Fruit fly (Drosophila melanogaster) whole organism, embryonic: ENCODE data around the gene Cngl.
A peak's percentile ranks its signal among the peaks of the same experiment; 100 is the strongest.

ENCODE experiments used
- B-H2 ChIP-seq: fragments of 200-800 bp; sonication (Bioruptor generic); optimal IDR thresholded peaks from 2 replicates; lab custom pipeline; 2018; ENCODE audit warnings: missing biosample characterization, mild to moderate bottlenecking, missing genetic modification characterization
- Bgb ChIP-seq: fragments of 200-800 bp; sonication (Bioruptor generic); IDR thresholded peaks from 2 replicates; pipeline ENCODE4 v1.3.6; 2022; ENCODE audit warnings: missing biosample characterization, missing genetic modification characterization; ENCODE audit not compliant: partially characterized antibody
- C15 ChIP-seq: fragments of 200-800 bp; sonication (Bioruptor generic); IDR thresholded peaks from 3 replicates; pipeline ENCODE4 v1.3.6; 2022; ENCODE audit warnings: missing biosample characterization, missing genetic modification characterization
- CG10209 ChIP-seq: fragments of 200-800 bp; sonication (Bioruptor generic); optimal IDR thresholded peaks from 3 replicates; lab custom pipeline; 2017; ENCODE audit warnings: missing biosample characterization, mild to moderate bottlenecking, missing genetic modification characterization, missing genetic modification reagents
- CG11504 ChIP-seq: fragments of 200-800 bp; sonication (Bioruptor generic); optimal IDR thresholded peaks from 3 replicates; lab custom pipeline; 2019; ENCODE audit warnings: missing biosample characterization, mild to moderate bottlenecking, missing genetic modification characterization, moderate library complexity
- CG12942 ChIP-seq: fragments of 200-800 bp; sonication (Bioruptor generic); optimal IDR thresholded peaks from 3 replicates; lab custom pipeline; 2016; ENCODE audit warnings: missing biosample characterization, missing genetic modification characterization
- CG13624 ChIP-seq: fragments of 200-800 bp; sonication (Bioruptor generic); optimal IDR thresholded peaks from 2 replicates; lab custom pipeline; 2016; ENCODE audit warnings: missing biosample characterization, missing genetic modification characterization
- CG14441 ChIP-seq: fragments of 200-800 bp; sonication (Bioruptor generic); IDR thresholded peaks from 2 replicates; pipeline ENCODE4 v1.3.6; 2022; ENCODE audit warnings: missing biosample characterization, missing genetic modification characterization
- CG15269 ChIP-seq: fragments of 200-800 bp; sonication (Bioruptor generic); optimal IDR thresholded peaks from 2 replicates; lab custom pipeline; 2018; ENCODE audit warnings: missing biosample characterization, mild to moderate bottlenecking, missing genetic modification characterization, moderate library complexity
- CG17186 ChIP-seq: fragments of 200-800 bp; sonication (Bioruptor generic); optimal IDR thresholded peaks from 3 replicates; lab custom pipeline; 2017; ENCODE audit warnings: missing biosample characterization, missing genetic modification reagents, missing genetic modification characterization
- CG2202 ChIP-seq: fragments of 200-800 bp; sonication (Bioruptor generic); optimal IDR thresholded peaks from 2 replicates; lab custom pipeline; 2018; ENCODE audit warnings: missing biosample characterization, mild to moderate bottlenecking, missing genetic modification characterization
- CG30403 ChIP-seq: fragments of 200-800 bp; sonication (Bioruptor generic); optimal IDR thresholded peaks from 3 replicates; lab custom pipeline; 2016; ENCODE audit warnings: missing biosample characterization, missing genetic modification characterization
- CG3065 ChIP-seq: fragments of 200-800 bp; sonication (Bioruptor generic); optimal IDR thresholded peaks from 2 replicates; lab custom pipeline; 2016; ENCODE audit warnings: missing biosample characterization, missing genetic modification characterization
- CG31388 ChIP-seq: fragments of 200-800 bp; sonication (Bioruptor generic); optimal IDR thresholded peaks from 2 replicates; lab custom pipeline; 2016; ENCODE audit warnings: missing biosample characterization, missing genetic modification characterization
- CG42726 ChIP-seq: fragments of 200-800 bp; sonication (Bioruptor generic); IDR thresholded peaks from 2 replicates; pipeline ENCODE4 v1.3.6; 2022; ENCODE audit warnings: missing biosample characterization, missing genetic modification characterization; ENCODE audit not compliant: partially characterized antibody
- CG43689 ChIP-seq: fragments of 200-800 bp; sonication (Bioruptor generic); IDR thresholded peaks from 2 replicates; pipeline ENCODE4 v1.3.6; 2022; ENCODE audit warnings: missing biosample characterization, missing genetic modification characterization
- CG6689 ChIP-seq: fragments of 200-800 bp; sonication (Bioruptor generic); IDR thresholded peaks from 2 replicates; pipeline ENCODE4 v1.3.6; 2022; ENCODE audit warnings: missing biosample characterization, missing genetic modification characterization
- CG6791 ChIP-seq: fragments of 200-800 bp; sonication (Bioruptor generic); IDR thresholded peaks from 3 replicates; pipeline ENCODE4 v1.3.6; 2022; ENCODE audit warnings: missing biosample characterization, missing genetic modification characterization; ENCODE audit not compliant: partially characterized antibody
- CG7271 ChIP-seq: fragments of 200-800 bp; sonication (Bioruptor generic); optimal IDR thresholded peaks from 2 replicates; lab custom pipeline; 2018; ENCODE audit warnings: missing biosample characterization, mild to moderate bottlenecking, missing genetic modification characterization, moderate library complexity
- CG9932 ChIP-seq: fragments of 200-800 bp; sonication (Bioruptor generic); IDR thresholded peaks from 2 replicates; pipeline ENCODE4 v1.3.6; 2022; ENCODE audit warnings: missing biosample characterization, missing genetic modification characterization
- CHES-1-like ChIP-seq: fragments of 200-800 bp; sonication (Bioruptor generic); optimal IDR thresholded peaks from 2 replicates; lab custom pipeline; 2016; ENCODE audit warnings: missing biosample characterization, missing genetic modification characterization
- Camta ChIP-seq: fragments of 200-800 bp; sonication (Bioruptor generic); optimal IDR thresholded peaks from 2 replicates; lab custom pipeline; 2016; ENCODE audit warnings: missing biosample characterization, missing genetic modification characterization
- Doc2 ChIP-seq: fragments of 200-800 bp; sonication (Bioruptor generic); IDR thresholded peaks from 2 replicates; pipeline ENCODE4 v1.3.6; 2022; ENCODE audit warnings: missing biosample characterization, missing genetic modification characterization
- HLH4C ChIP-seq: fragments of 200-800 bp; sonication (Bioruptor generic); IDR thresholded peaks from 3 replicates; pipeline ENCODE4 v1.3.6; 2022; ENCODE audit warnings: missing biosample characterization, missing genetic modification characterization; ENCODE audit not compliant: partially characterized antibody
- Hmx ChIP-seq: fragments of 200-800 bp; sonication (Bioruptor generic); optimal IDR thresholded peaks from 2 replicates; lab custom pipeline; 2016; ENCODE audit warnings: missing biosample characterization, missing genetic modification characterization
- Mes4 ChIP-seq: fragments of 200-800 bp; sonication (Bioruptor generic); optimal IDR thresholded peaks from 2 replicates; lab custom pipeline; 2016; ENCODE audit warnings: missing biosample characterization, missing genetic modification characterization
- NC2α ChIP-seq: fragments of 200-800 bp; sonication (Bioruptor generic); optimal IDR thresholded peaks from 2 replicates; lab custom pipeline; 2016; ENCODE audit warnings: missing biosample characterization, missing genetic modification characterization
- Optix ChIP-seq: fragments of 200-800 bp; sonication (Bioruptor generic); IDR thresholded peaks from 3 replicates; pipeline ENCODE4 v1.3.6; 2022; ENCODE audit warnings: missing biosample characterization, missing genetic modification characterization
- Spps ChIP-seq: fragments of 200-800 bp; sonication (Bioruptor generic); optimal IDR thresholded peaks from 2 replicates; lab custom pipeline; 2018; ENCODE audit warnings: missing biosample characterization, mild to moderate bottlenecking, missing genetic modification characterization
- Sry-δ ChIP-seq: fragments of 200-800 bp; sonication (Bioruptor generic); optimal IDR thresholded peaks from 2 replicates; lab custom pipeline; 2016; ENCODE audit warnings: missing biosample characterization, missing genetic modification characterization
- ara ChIP-seq: fragments of 200-800 bp; sonication (Bioruptor generic); IDR thresholded peaks from 2 replicates; pipeline ENCODE4 v1.3.6; 2022; ENCODE audit warnings: missing biosample characterization, missing genetic modification characterization
- bbx ChIP-seq: fragments of 200-800 bp; sonication (Bioruptor generic); IDR thresholded peaks from 2 replicates; pipeline ENCODE4 v1.3.6; 2022; ENCODE audit warnings: missing biosample characterization, missing genetic modification characterization; ENCODE audit not compliant: partially characterized antibody
- bcd ChIP-seq: fragments of 200-800 bp; sonication (Bioruptor generic); optimal IDR thresholded peaks from 2 replicates; lab custom pipeline; 2017; ENCODE audit warnings: missing biosample characterization, mild to moderate bottlenecking, missing genetic modification characterization
- btn ChIP-seq: fragments of 200-800 bp; sonication (Bioruptor generic); optimal IDR thresholded peaks from 2 replicates; lab custom pipeline; 2016; ENCODE audit warnings: missing biosample characterization, missing genetic modification characterization
- crp ChIP-seq, 2 experiments: fragments of 200-800 bp; sonication (Bioruptor generic); optimal IDR thresholded peaks; 2 replicates in 1 of 2; 3 replicates in 1 of 2; lab custom pipeline; 2017; ENCODE audit warnings: missing biosample characterization in 2 of 2, missing genetic modification characterization in 2 of 2, mild to moderate bottlenecking in 1 of 2, moderate library complexity in 1 of 2
- da ChIP-seq: fragments of 200-800 bp; sonication (Bioruptor generic); optimal IDR thresholded peaks from 2 replicates; lab custom pipeline; 2016; ENCODE audit warnings: missing biosample characterization, missing genetic modification characterization
- emc ChIP-seq: fragments of 200-800 bp; sonication (Bioruptor generic); optimal IDR thresholded peaks from 2 replicates; lab custom pipeline; 2016; ENCODE audit warnings: missing biosample characterization, missing genetic modification characterization
- esg ChIP-seq: fragments of 200-800 bp; sonication (Bioruptor generic); conservative IDR thresholded peaks from 2 replicates; pipeline ENCODE4 v1.3.6; 2022; ENCODE audit warnings: missing biosample characterization, missing genetic modification characterization
- fu2 ChIP-seq: fragments of 200-800 bp; sonication (Bioruptor generic); optimal IDR thresholded peaks from 2 replicates; lab custom pipeline; 2016; ENCODE audit warnings: missing biosample characterization, missing genetic modification characterization
- grn ChIP-seq: fragments of 200-800 bp; sonication (Bioruptor generic); optimal IDR thresholded peaks from 3 replicates; lab custom pipeline; 2017; ENCODE audit warnings: missing biosample characterization, missing genetic modification characterization
- ind ChIP-seq: fragments of 200-800 bp; sonication (Bioruptor generic); optimal IDR thresholded peaks from 3 replicates; lab custom pipeline; 2016; ENCODE audit warnings: missing biosample characterization, missing genetic modification characterization
- mam ChIP-seq: fragments of 200-800 bp; sonication (Bioruptor generic); optimal IDR thresholded peaks from 3 replicates; lab custom pipeline; 2016; ENCODE audit warnings: missing biosample characterization, missing genetic modification characterization
- mld ChIP-seq: fragments of 200-800 bp; sonication (Bioruptor generic); IDR thresholded peaks from 3 replicates; pipeline ENCODE4 v1.3.6; 2022; ENCODE audit warnings: missing biosample characterization, missing genetic modification characterization; ENCODE audit not compliant: partially characterized antibody
- nom ChIP-seq: fragments of 200-800 bp; sonication (Bioruptor generic); optimal IDR thresholded peaks from 2 replicates; lab custom pipeline; 2017; ENCODE audit warnings: missing biosample characterization, missing genetic modification characterization, mild to moderate bottlenecking, moderate library complexity, missing genetic modification reagents
- pnt ChIP-seq: fragments of 200-800 bp; sonication (Bioruptor generic); optimal IDR thresholded peaks from 3 replicates; lab custom pipeline; 2016; ENCODE audit warnings: missing biosample characterization, missing genetic modification characterization
- ro ChIP-seq: fragments of 200-800 bp; sonication (Bioruptor generic); IDR thresholded peaks from 2 replicates; pipeline ENCODE4 v1.3.6; 2022; ENCODE audit warnings: missing biosample characterization, missing genetic modification characterization
- schlank ChIP-seq: fragments of 200-800 bp; sonication (Bioruptor generic); optimal IDR thresholded peaks from 2 replicates; lab custom pipeline; 2018; ENCODE audit warnings: missing biosample characterization, mild to moderate bottlenecking, missing genetic modification characterization
- shn ChIP-seq: fragments of 200-800 bp; sonication (Bioruptor generic); optimal IDR thresholded peaks from 3 replicates; lab custom pipeline; 2016; ENCODE audit warnings: missing biosample characterization, missing genetic modification characterization
- sisA ChIP-seq: fragments of 200-800 bp; sonication (Bioruptor generic); IDR thresholded peaks from 2 replicates; pipeline ENCODE4 v1.3.6; 2022; ENCODE audit warnings: missing biosample characterization, missing genetic modification characterization
- tll ChIP-seq, 2 experiments: fragments of 200-800 bp in 1 of 2; fragments of >200 bp in 1 of 2; sonication (Bioruptor generic) in 1 of 2; optimal IDR thresholded peaks; 2 replicates each; lab custom pipeline; 2017 to 2019; ENCODE audit warnings: missing biosample characterization in 2 of 2, missing genetic modification characterization in 2 of 2, mild to moderate bottlenecking in 1 of 2, moderate library complexity in 1 of 2
- zf30C ChIP-seq: fragments of 200-800 bp; sonication (Bioruptor generic); optimal IDR thresholded peaks from 3 replicates; lab custom pipeline; 2018; ENCODE audit warnings: missing biosample characterization, mild to moderate bottlenecking, missing genetic modification characterization

Gene Cngl

dm6 chrX:15482236-15482660 is 41.2 kb upstream of the Cngl start, which contains the start of gene CG6340 (continued):
- peak; percentile 84 for TF ChIP-seq CG6791 (GFP tag; lab: Robert Waterston, UW)
- no peak for TF ChIP-seq ro (GFP tag; lab: Robert Waterston, UW)
- no peak for TF ChIP-seq CG10209 (GFP tag; lab: Kevin White, UChicago)
- TF ChIP-seq shn (GFP tag; lab: Kevin White, UChicago), result no peak
- TF ChIP-seq CG14441 (GFP tag; lab: Robert Waterston, UW), result no peak
- TF ChIP-seq schlank (tag; lab: Kevin White, UChicago), result no peak
- TF ChIP-seq Bgb (GFP tag; lab: Robert Waterston, UW), result peak; percentile 86
- TF ChIP-seq B-H2 (GFP tag; lab: Kevin White, UChicago), result no peak
- peak; percentile 35 for TF ChIP-seq CG17186
- peak; percentile 53; the same call in 1 of the 2 replicates for TF ChIP-seq CG42726 (GFP tag; lab: Robert Waterston, UW)
- no peak for TF ChIP-seq emc (GFP tag; lab: Kevin White, UChicago)
- TF ChIP-seq CG15269 (tag; lab: Kevin White, UChicago), result no peak
- no peak for TF ChIP-seq ind (GFP tag; lab: Kevin White, UChicago)
- peak; percentile 70 for TF ChIP-seq HLH4C (GFP tag; lab: Robert Waterston, UW)
- no peak for TF ChIP-seq C15
- TF ChIP-seq Camta (GFP tag; lab: Kevin White, UChicago), result no peak
- no peak for TF ChIP-seq CG12942
- no peak for TF ChIP-seq CG11504 (tag; lab: Kevin White, UChicago)
- no peak for TF ChIP-seq CG9932
- TF ChIP-seq Sry-δ (GFP tag; lab: Kevin White, UChicago), result peak; percentile 95
- no peak for TF ChIP-seq pnt (GFP tag; lab: Kevin White, UChicago)
- no peak for TF ChIP-seq CG43689 (GFP tag; lab: Robert Waterston, UW)
- TF ChIP-seq fu2 (GFP tag; lab: Kevin White, UChicago), result no peak
- TF ChIP-seq CG6689, result no peak
- TF ChIP-seq grn (GFP tag; lab: Kevin White, UChicago), result no peak
- TF ChIP-seq CG30403 (GFP tag; lab: Kevin White, UChicago), result no peak
- no peak for TF ChIP-seq CG2202 (tag; lab: Kevin White, UChicago)
- no peak for TF ChIP-seq Spps (tag; lab: Kevin White, UChicago)
- no peak for TF ChIP-seq CG3065 (GFP tag; lab: Kevin White, UChicago)
- no peak for TF ChIP-seq tll (GFP tag; optimal IDR thresholded peaks at IDR 0.05; lab: Kevin White, UChicago)
- no peak for TF ChIP-seq da
- no peak for TF ChIP-seq NC2α (GFP tag; lab: Kevin White, UChicago)
- TF ChIP-seq mld (GFP tag; lab: Robert Waterston, UW), result no peak
- TF ChIP-seq Mes4, result no peak
- TF ChIP-seq esg (GFP tag; lab: Robert Waterston, UW), result no peak
- TF ChIP-seq Hmx (GFP tag; lab: Kevin White, UChicago), result no peak
- peak; percentile 19 for TF ChIP-seq CG13624 (GFP tag; lab: Kevin White, UChicago)
- TF ChIP-seq bbx, result peak; percentile 83
- TF ChIP-seq bcd (GFP tag; lab: Kevin White, UChicago), result no peak
- no peak for TF ChIP-seq Optix (GFP tag; lab: Robert Waterston, UW)
- no peak for TF ChIP-seq btn (GFP tag; lab: Kevin White, UChicago)
- TF ChIP-seq nom, result peak; percentile 30
- no peak for TF ChIP-seq mam (GFP tag; lab: Kevin White, UChicago)
- no peak for TF ChIP-seq sisA (GFP tag; lab: Robert Waterston, UW)
- no peak for TF ChIP-seq ara (GFP tag; lab: Robert Waterston, UW)
- TF ChIP-seq Doc2 (GFP tag; lab: Robert Waterston, UW), result no peak
- no peak for TF ChIP-seq CHES-1-like (GFP tag; lab: Kevin White, UChicago)
- peak in 1 of 2 experiments; percentile 8 for TF ChIP-seq crp (GFP tag; optimal IDR thresholded peaks at IDR 0.05; lab: Kevin White, UChicago)
- TF ChIP-seq CG31388 (GFP tag; lab: Kevin White, UChicago), result no peak
- TF ChIP-seq CG7271 (tag; lab: Kevin White, UChicago), result no peak
- TF ChIP-seq zf30C (GFP tag; lab: Kevin White, UChicago), result no peak
